Worm (Caenorhabditis elegans): Measurements from ENCODE around the gene W06F12.2.

The W06F12.2 gene

DNA sequence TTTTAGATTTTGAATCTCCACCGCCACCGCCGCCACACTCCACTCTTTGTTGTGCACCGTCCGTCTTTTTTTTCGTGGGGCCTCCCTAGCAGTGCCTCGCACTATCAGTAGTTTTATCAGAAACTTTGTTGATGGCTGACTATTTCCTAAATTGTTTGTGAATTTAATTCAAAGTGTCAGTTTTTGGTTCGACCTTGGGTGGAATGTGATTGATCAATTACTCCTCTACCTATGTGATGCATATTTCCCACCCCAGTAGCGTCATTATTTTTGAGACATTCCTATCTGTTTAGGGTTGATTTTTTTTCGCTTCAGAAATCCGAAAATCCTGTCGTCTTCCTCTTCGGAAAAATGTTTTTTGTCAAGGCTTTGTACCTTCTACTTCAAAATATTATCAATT is 20.8 kb downstream of the W06F12.2 start:
- TF ChIP-seq nhr-77 (tag; optimal IDR thresholded peaks at IDR 0.05) (no peak), hlh-11 (tag; optimal IDR thresholded peaks at IDR 0.05) (peak; percentile 10), lsy-2 (tag; optimal IDR thresholded peaks at IDR 0.05) (no peak), ztf-7 (tag; optimal IDR thresholded peaks at IDR 0.05) (no peak), unc-62 (GFP tag; optimal IDR thresholded peaks at IDR 0.05 in 1 of 2) (peak in 1 of 2 experiments; percentile 82), unc-62 (tag; optimal IDR thresholded peaks at IDR 0.05) (no peak), Y48G9A.11 (GFP tag; IDR thresholded peaks at IDR 0.05) (0 out of 2 replicates have a peak, but pooled peaks have one; percentile 38), arid-1 (GFP tag; conservative IDR thresholded peaks at IDR 0.05) (no peak), nhr-25 (tag; optimal IDR thresholded peaks at IDR 0.05; ENCODE audit: borderline replicate concordance, insufficient read depth) (peak; percentile 19), T26A8.4 (GFP tag; IDR thresholded peaks at IDR 0.05) (0 out of 2 replicates have a peak, but pooled peaks have one; percentile 28)

DNA sequence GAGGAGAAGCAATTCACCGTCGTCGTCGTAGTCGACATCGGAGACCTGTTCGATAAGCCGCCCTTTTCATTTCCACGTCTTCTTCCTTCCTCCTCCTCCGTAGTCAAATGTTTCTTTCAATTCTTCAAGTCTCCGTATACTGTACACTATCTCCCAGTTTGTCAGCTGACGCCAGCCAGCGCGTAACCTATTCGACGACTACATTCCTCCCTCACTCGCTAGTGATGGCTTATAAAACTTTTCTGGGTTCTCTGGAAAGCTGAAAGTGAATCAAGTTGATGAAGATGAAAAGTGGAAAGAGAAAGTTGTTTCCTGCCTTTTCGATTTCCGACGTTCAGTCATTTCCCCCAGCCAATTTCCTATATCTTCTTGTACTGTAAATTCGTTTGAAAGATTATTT is 22.4 kb downstream of the W06F12.2 start:
- TF ChIP-seq nhr-41 (GFP tag; IDR thresholded peaks at IDR 0.05) (no peak), ceh-20 (GFP tag; IDR thresholded peaks at IDR 0.05) (no peak), spr-1 (tag; optimal IDR thresholded peaks at IDR 0.05) (peak; percentile 19), ceh-28 (tag; optimal IDR thresholded peaks at IDR 0.05) (no peak), lir-3 (tag; optimal IDR thresholded peaks at IDR 0.05) (no peak), F49E8.2 (tag; optimal IDR thresholded peaks at IDR 0.05; ENCODE audit: borderline replicate concordance) (no peak), T20F7.1 (GFP tag; optimal IDR thresholded peaks at IDR 0.05) (no peak), hlh-11 (tag; optimal IDR thresholded peaks at IDR 0.05) (peak; percentile 32), egl-43 (GFP tag; IDR thresholded peaks at IDR 0.05) (peak; percentile 30; the same call in 1 of the 2 replicates), mep-1 (tag; optimal IDR thresholded peaks at IDR 0.05) (no peak), mes-2 (tag; optimal IDR thresholded peaks at IDR 0.05; ENCODE audit: poor library complexity, severe bottlenecking) (no peak), unc-130 (GFP tag; optimal IDR thresholded peaks at IDR 0.05) (no peak), snpc-4 (tag; optimal IDR thresholded peaks at IDR 0.05) (no peak), unc-62 (GFP tag; optimal IDR thresholded peaks at IDR 0.05 in 1 of 2) (peak in 1 of 2 experiments; percentile 98), unc-62 (tag; optimal IDR thresholded peaks at IDR 0.05) (no peak), hlh-30 (tag; optimal IDR thresholded peaks at IDR 0.05; ENCODE audit: insufficient read depth) (peak; percentile 50), nhr-28 (tag; optimal IDR thresholded peaks at IDR 0.05) (peak; percentile 38), ama-1 (optimal IDR thresholded peaks at IDR 0.05) (peak; percentile 23), aha-1 (tag) (peak; percentile 62), F10B5.3 (tag; optimal IDR thresholded peaks at IDR 0.05) (no peak)

DNA sequence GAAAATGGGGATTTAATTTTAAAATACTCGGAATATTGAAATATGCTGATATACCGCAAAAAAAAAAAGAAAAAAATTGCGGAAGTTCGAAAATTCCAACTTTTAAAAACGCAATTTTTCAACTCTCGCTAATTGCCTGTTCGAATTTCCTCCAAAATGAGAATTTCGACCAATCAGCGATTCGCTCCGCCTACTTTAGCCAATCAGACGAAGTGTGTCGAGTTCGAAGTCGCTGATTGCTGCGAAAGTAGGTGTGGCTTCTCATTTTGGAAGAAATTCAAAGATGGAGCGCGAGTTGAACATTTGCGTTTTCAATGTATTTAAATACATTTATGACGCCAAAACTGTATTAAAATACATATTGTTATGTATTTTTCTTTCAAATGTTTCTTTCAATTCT is 23.1 kb downstream of the W06F12.2 start:
- TF ChIP-seq unc-62 (GFP tag; optimal IDR thresholded peaks at IDR 0.05 in 1 of 2) (peak in 1 of 2 experiments; percentile 51), unc-62 (tag; optimal IDR thresholded peaks at IDR 0.05) (no peak), dmd-6 (GFP tag; IDR thresholded peaks at IDR 0.05) (no peak)

DNA sequence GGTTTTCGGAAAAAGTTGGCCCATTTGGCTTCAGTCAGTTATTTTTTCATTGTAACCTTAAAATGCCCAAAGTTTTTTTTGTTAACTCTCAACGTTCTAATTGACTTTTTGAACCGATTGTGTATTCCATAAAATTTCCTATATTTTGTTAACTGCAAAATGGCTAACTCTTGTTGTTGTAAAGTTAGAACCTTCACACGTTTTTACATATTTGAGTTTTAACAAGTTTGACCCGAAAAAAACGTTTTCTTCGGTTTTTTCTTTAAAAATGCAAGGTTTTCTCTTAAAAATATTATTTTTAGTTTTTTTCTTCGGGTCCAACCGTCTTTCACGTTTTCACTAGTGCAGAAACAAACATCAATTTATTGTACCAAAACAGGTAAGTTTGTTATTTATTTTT is 29.8 kb downstream of the W06F12.2 start, which contains the start of gene lit-1:
Gene lit-1 (plus strand): TSS at position 301 of the 400 bp plus-strand sequence.
- TF ChIP-seq pha-4 (GFP tag; IDR thresholded peaks at IDR 0.05) = no peak
- TF ChIP-seq pha-4 (tag; optimal IDR thresholded peaks at IDR 0.05) = no peak
- TF ChIP-seq madf-9 (GFP tag; conservative IDR thresholded peaks at IDR 0.05) = no peak
- TF ChIP-seq zip-11 (GFP tag; IDR thresholded peaks at IDR 0.05) = no peak
- TF ChIP-seq Y75B8A.6 (GFP tag; IDR thresholded peaks at IDR 0.05) = no peak
- no peak for TF ChIP-seq F37D6.2 (tag; optimal IDR thresholded peaks at IDR 0.05)
- TF ChIP-seq F44E2.7 (GFP tag; IDR thresholded peaks at IDR 0.05) = no peak
- no peak for TF ChIP-seq nhr-25 (tag; optimal IDR thresholded peaks at IDR 0.05; ENCODE audit: borderline replicate concordance, insufficient read depth)
- no peak for TF ChIP-seq lin-13 (GFP tag; optimal IDR thresholded peaks at IDR 0.05)
- TF ChIP-seq ceh-44 (GFP tag; IDR thresholded peaks at IDR 0.05) = no peak
- no peak for TF ChIP-seq unc-62 (GFP tag; optimal IDR thresholded peaks at IDR 0.05 in 1 of 2)
- TF ChIP-seq unc-62 (tag; optimal IDR thresholded peaks at IDR 0.05) = no peak
- no peak for TF ChIP-seq pqm-1 (tag; optimal IDR thresholded peaks at IDR 0.05)
- no peak for TF ChIP-seq skn-1 (tag; optimal IDR thresholded peaks at IDR 0.05)
- no peak for TF ChIP-seq unc-39 (tag; optimal IDR thresholded peaks at IDR 0.05)
- no peak for TF ChIP-seq ceh-82 (tag; optimal IDR thresholded peaks at IDR 0.05)
- no peak for TF ChIP-seq daf-16 (GFP tag; optimal IDR thresholded peaks at IDR 0.05)
- TF ChIP-seq daf-16 (tag; optimal IDR thresholded peaks at IDR 0.05) = no peak
- TF ChIP-seq lin-29 (GFP tag; IDR thresholded peaks at IDR 0.05) = no peak
- TF ChIP-seq nhr-76 (tag; optimal IDR thresholded peaks at IDR 0.05) = no peak

All from whole organism, L4 larva.